Worm (Caenorhabditis elegans) whole organism, mixed stage, embryonic: ENCODE measurements around the gene ZK1010.2.

Source experiments
- M03D4.4 ChIP-seq: sonication (generic microtip); optimal IDR thresholded peaks from 2 replicates; lab custom pipeline; 2017; ENCODE audit warnings: mild to moderate bottlenecking, missing genetic modification characterization, missing compliant biosample characterization
- bed-3 ChIP-seq: fragments of 200-800 bp; sonication (Bioruptor generic); optimal IDR thresholded peaks from 3 replicates; lab custom pipeline; 2018; ENCODE audit warnings: mild to moderate bottlenecking, missing genetic modification characterization, moderate library complexity, missing compliant biosample characterization
- blmp-1 ChIP-seq: fragments of 150-350 bp; optimal IDR thresholded peaks from 2 replicates; lab custom pipeline; 2014; ENCODE audit warnings: missing biosample characterization, missing genetic modification characterization
- ceh-39 ChIP-seq: fragments of 150-350 bp; optimal IDR thresholded peaks from 2 replicates; lab custom pipeline; 2014; ENCODE audit warnings: missing biosample characterization, missing genetic modification characterization
- ceh-43 ChIP-seq: fragments of 200-800 bp; sonication (Bioruptor generic); optimal IDR thresholded peaks from 2 replicates; lab custom pipeline; 2018; ENCODE audit warnings: mild to moderate bottlenecking, missing genetic modification characterization, moderate library complexity, missing compliant biosample characterization
- ceh-83 ChIP-seq: fragments of 200-800 bp; sonication (Bioruptor generic); optimal IDR thresholded peaks from 2 replicates; lab custom pipeline; 2018; ENCODE audit warnings: mild to moderate bottlenecking, missing genetic modification characterization, missing compliant biosample characterization
- ces-1 ChIP-seq: fragments of 150-350 bp; optimal IDR thresholded peaks from 2 replicates; lab custom pipeline; 2014; ENCODE audit warnings: missing biosample characterization, missing genetic modification reagents, missing genetic modification characterization
- cnd-1 ChIP-seq: fragments of 200-800 bp; sonication (Bioruptor generic); optimal IDR thresholded peaks from 2 replicates; lab custom pipeline; 2018; ENCODE audit warnings: mild to moderate bottlenecking, missing genetic modification characterization, missing compliant biosample characterization
- drap-1 ChIP-seq: fragments of 200-800 bp; sonication (Bioruptor generic); optimal IDR thresholded peaks from 3 replicates; lab custom pipeline; 2018; ENCODE audit warnings: mild to moderate bottlenecking, missing genetic modification characterization, missing compliant biosample characterization
- elt-1 ChIP-seq: sonication (generic microtip); optimal IDR thresholded peaks from 2 replicates; lab custom pipeline; 2017; ENCODE audit warnings: missing genetic modification characterization, mild to moderate bottlenecking, missing compliant biosample characterization, antibody characterized with exemption, moderate library complexity, borderline replicate concordance; ENCODE audit not compliant: insufficient read depth
- flh-1 ChIP-seq: fragments of 200-800 bp; sonication (Bioruptor generic); optimal IDR thresholded peaks from 2 replicates; lab custom pipeline; 2018; ENCODE audit warnings: mild to moderate bottlenecking, missing genetic modification characterization, moderate library complexity, missing compliant biosample characterization
- ham-2 ChIP-seq: fragments of 200-800 bp; sonication (Bioruptor generic); optimal IDR thresholded peaks from 2 replicates; lab custom pipeline; 2018; ENCODE audit warnings: mild to moderate bottlenecking, missing genetic modification characterization, missing compliant biosample characterization
- hlh-1 ChIP-seq: fragments of 150-350 bp; optimal IDR thresholded peaks from 2 replicates; lab custom pipeline; 2014; ENCODE audit warnings: missing biosample characterization, missing genetic modification reagents, missing genetic modification characterization
- lin-13 ChIP-seq: fragments of 150-350 bp; optimal IDR thresholded peaks from 2 replicates; lab custom pipeline; 2014; ENCODE audit warnings: missing biosample characterization, missing genetic modification characterization
- lin-32 ChIP-seq: fragments of 200-800 bp; sonication (Bioruptor generic); optimal IDR thresholded peaks from 2 replicates; lab custom pipeline; 2018; ENCODE audit warnings: mild to moderate bottlenecking, missing genetic modification characterization, missing compliant biosample characterization
- lsy-2 ChIP-seq: fragments of 150-350 bp; optimal IDR thresholded peaks from 2 replicates; lab custom pipeline; 2014; ENCODE audit warnings: missing biosample characterization, missing genetic modification characterization
- mab-5 ChIP-seq: fragments of 150-350 bp; optimal IDR thresholded peaks from 2 replicates; lab custom pipeline; 2014; ENCODE audit warnings: missing biosample characterization, missing genetic modification characterization
- mep-1 ChIP-seq: fragments of 150-350 bp; optimal IDR thresholded peaks from 2 replicates; lab custom pipeline; 2017; ENCODE audit warnings: missing biosample characterization, missing genetic modification reagents, missing genetic modification characterization, inconsistent platforms
- mls-2 ChIP-seq: sonication (generic microtip); optimal IDR thresholded peaks from 2 replicates; lab custom pipeline; 2016; ENCODE audit warnings: mild to moderate bottlenecking, missing genetic modification characterization, moderate library complexity, missing compliant biosample characterization
- nhr-2 ChIP-seq: fragments of 150-350 bp; optimal IDR thresholded peaks from 2 replicates; lab custom pipeline; 2014; ENCODE audit warnings: missing biosample characterization, missing genetic modification characterization
- nhr-237 ChIP-seq: fragments of 150-350 bp; optimal IDR thresholded peaks from 2 replicates; lab custom pipeline; 2014; ENCODE audit warnings: missing biosample characterization, missing genetic modification characterization
- nhr-28 ChIP-seq: fragments of 150-350 bp; optimal IDR thresholded peaks from 2 replicates; lab custom pipeline; 2014; ENCODE audit warnings: missing biosample characterization, missing genetic modification characterization
- nhr-76 ChIP-seq: sonication (generic microtip); optimal IDR thresholded peaks from 2 replicates; lab custom pipeline; 2017; ENCODE audit warnings: missing biosample characterization, missing genetic modification characterization
- pha-4 ChIP-seq: fragments of 150-350 bp; optimal IDR thresholded peaks from 2 replicates; lab custom pipeline; 2018; ENCODE audit warnings: missing biosample characterization, missing genetic modification reagents, missing genetic modification characterization
- sem-2 ChIP-seq: fragments of 200-800 bp; sonication (Bioruptor generic); optimal IDR thresholded peaks from 2 replicates; lab custom pipeline; 2018; ENCODE audit warnings: mild to moderate bottlenecking, missing genetic modification characterization, missing compliant biosample characterization
- snpc-4 ChIP-seq: fragments of 150-350 bp; optimal IDR thresholded peaks from 2 replicates; lab custom pipeline; 2014; ENCODE audit warnings: missing biosample characterization, missing genetic modification characterization
- sptf-1 ChIP-seq: sonication (generic microtip); optimal IDR thresholded peaks from 2 replicates; lab custom pipeline; 2017; ENCODE audit warnings: mild to moderate bottlenecking, missing genetic modification characterization, moderate library complexity, missing compliant biosample characterization
- tbx-8 ChIP-seq: fragments of 200-800 bp; sonication (Bioruptor generic); optimal IDR thresholded peaks from 2 replicates; lab custom pipeline; 2018; ENCODE audit warnings: mild to moderate bottlenecking, missing genetic modification characterization, moderate library complexity, missing compliant biosample characterization
- unc-120 ChIP-seq: sonication (generic microtip); optimal IDR thresholded peaks from 2 replicates; lab custom pipeline; 2017; ENCODE audit warnings: missing genetic modification characterization, missing compliant biosample characterization; ENCODE audit not compliant: poor library complexity, severe bottlenecking
- unc-62 ChIP-seq: fragments of 150-350 bp; optimal IDR thresholded peaks from 2 replicates; lab custom pipeline; 2014; ENCODE audit warnings: missing biosample characterization, missing genetic modification reagents, missing genetic modification characterization
- zip-8 ChIP-seq: fragments of 150-350 bp; optimal IDR thresholded peaks from 2 replicates; lab custom pipeline; 2014; ENCODE audit warnings: missing biosample characterization, missing genetic modification characterization
- ztf-11 ChIP-seq: fragments of 150-350 bp; optimal IDR thresholded peaks from 2 replicates; lab custom pipeline; 2014; ENCODE audit warnings: missing biosample characterization, missing genetic modification characterization

The ZK1010.2 gene

ce11 chrIII:12990997-12991396, 13.3 kb upstream of the ZK1010.2 start, which contains the start of gene ZK1010.12:
Gene ZK1010.12 (plus strand): TSS chrIII:12991297.
- TF ChIP-seq nhr-76 (no peak), bed-3 (GFP tag; lab: Kevin White, UChicago) (no peak), mls-2 (tag; lab: Kevin White, UChicago) (no peak), drap-1 (GFP tag; lab: Kevin White, UChicago) (no peak), blmp-1 (tag; lab: Kevin White, UChicago) (no peak), mep-1 (tag; lab: Kevin White, UChicago) (no peak), nhr-28 (tag; lab: Kevin White, UChicago) (no peak), flh-1 (no peak), lsy-2 (tag; lab: Kevin White, UChicago) (no peak), ham-2 (GFP tag; lab: Kevin White, UChicago) (no peak), pha-4 (tag; lab: Kevin White, UChicago) (no peak), tbx-8 (GFP tag; lab: Kevin White, UChicago) (no peak), hlh-1 (tag; lab: Kevin White, UChicago) (no peak), M03D4.4 (tag; lab: Kevin White, UChicago) (no peak)

DNA sequence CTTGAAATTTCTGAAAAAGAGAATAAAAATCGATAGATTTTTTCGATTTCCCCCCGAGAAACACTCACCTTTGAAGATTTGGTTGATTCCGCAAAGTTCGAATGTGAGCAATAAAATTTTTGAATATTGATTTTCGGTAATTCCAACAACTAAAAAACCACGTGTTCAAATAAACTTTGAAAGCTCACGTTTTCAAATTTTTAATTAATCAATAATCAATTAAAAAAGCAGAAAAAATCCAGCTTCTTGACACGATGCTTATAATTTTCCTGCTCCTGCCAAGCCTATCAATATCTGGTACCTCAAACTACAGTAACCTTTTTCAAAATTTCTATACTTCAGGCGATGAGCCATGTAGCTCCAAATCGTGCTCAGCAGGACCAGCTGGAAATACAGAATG, 9.8 kb upstream of the ZK1010.2 start, which contains the start of gene ZK1010.5:
TSS of gene ZK1010.5 (minus strand) at position 101 of the 400 bp plus-strand sequence.
- TF ChIP-seq mls-2 (tag; lab: Kevin White, UChicago) (no peak), ceh-83 (GFP tag; lab: Kevin White, UChicago) (no peak)

ce11 chrIII:12980770-12981169, 3.1 kb upstream of the ZK1010.2 start, which contains the start of gene ZK1010.4:
Gene ZK1010.4 (plus strand): TSS chrIII:12981070.
- TF ChIP-seq mls-2 (tag; lab: Kevin White, UChicago) = no peak
- no peak for TF ChIP-seq M03D4.4 (tag; lab: Kevin White, UChicago)
- no peak for TF ChIP-seq hlh-1 (tag; lab: Kevin White, UChicago)
- no peak for TF ChIP-seq ztf-11 (tag; lab: Kevin White, UChicago)
- no peak for TF ChIP-seq unc-62
- TF ChIP-seq nhr-28 (tag; lab: Kevin White, UChicago) = no peak
- no peak for TF ChIP-seq zip-8 (tag; lab: Kevin White, UChicago)
- TF ChIP-seq cnd-1 = no peak
- TF ChIP-seq ham-2 (GFP tag; lab: Kevin White, UChicago) = no peak
- no peak for TF ChIP-seq nhr-2 (tag; lab: Kevin White, UChicago)
- TF ChIP-seq lin-32 = no peak
- no peak for TF ChIP-seq ceh-43
- TF ChIP-seq mab-5 (tag; lab: Kevin White, UChicago) = no peak
- TF ChIP-seq elt-1 (tag; lab: Kevin White, UChicago) = no peak

ce11 chrIII:12978473-12979174, 962 bp upstream of the ZK1010.2 start, which contains the start of the genes ubq-2 and frg-1:
Gene ubq-2 (minus strand): TSS chrIII:12978523.
Gene frg-1 (plus strand): TSS chrIII:12979162.
- TF ChIP-seq hlh-1 (tag; lab: Kevin White, UChicago) = peak; percentile 11
- no peak for TF ChIP-seq ceh-39 (tag; lab: Kevin White, UChicago)
- TF ChIP-seq lsy-2 (tag; lab: Kevin White, UChicago) = peak; percentile 98
- peak; percentile 71 for TF ChIP-seq nhr-237 (tag; lab: Kevin White, UChicago)
- no peak for TF ChIP-seq ztf-11 (tag; lab: Kevin White, UChicago)
- peak; percentile 19 for TF ChIP-seq mep-1 (tag; lab: Kevin White, UChicago)
- TF ChIP-seq unc-62 = no peak
- TF ChIP-seq pha-4 (tag; lab: Kevin White, UChicago) = peak; percentile 60
- TF ChIP-seq nhr-2 (tag; lab: Kevin White, UChicago) = no peak
- no peak for TF ChIP-seq ceh-83 (GFP tag; lab: Kevin White, UChicago)
- TF ChIP-seq zip-8 (tag; lab: Kevin White, UChicago) = no peak
- peak; percentile 76 for TF ChIP-seq lin-13 (tag; lab: Kevin White, UChicago)
- no peak for TF ChIP-seq tbx-8 (GFP tag; lab: Kevin White, UChicago)
- TF ChIP-seq unc-120 (tag; lab: Kevin White, UChicago) = peak; percentile 12
- peak; percentile 10 for TF ChIP-seq ces-1 (GFP tag; lab: Kevin White, UChicago)
- TF ChIP-seq mls-2 (tag; lab: Kevin White, UChicago) = peak; percentile 10

- TF ChIP-seq lin-13 (tag; lab: Kevin White, UChicago) = no peak
- TF ChIP-seq nhr-28 (tag; lab: Kevin White, UChicago) = no peak
- TF ChIP-seq flh-1 = no peak
- no peak for TF ChIP-seq lsy-2 (tag; lab: Kevin White, UChicago)
- TF ChIP-seq M03D4.4 (tag; lab: Kevin White, UChicago) = no peak
- no peak for TF ChIP-seq ztf-11 (tag; lab: Kevin White, UChicago)
- TF ChIP-seq zip-8 (tag; lab: Kevin White, UChicago) = no peak
- TF ChIP-seq sptf-1 (tag; lab: Kevin White, UChicago) = no peak
- no peak for TF ChIP-seq mab-5 (tag; lab: Kevin White, UChicago)
- no peak for TF ChIP-seq pha-4 (tag; lab: Kevin White, UChicago)
- TF ChIP-seq snpc-4 (tag; lab: Kevin White, UChicago) = no peak
- no peak for TF ChIP-seq ces-1 (GFP tag; lab: Kevin White, UChicago)
- no peak for TF ChIP-seq lin-32
- no peak for TF ChIP-seq blmp-1 (tag; lab: Kevin White, UChicago)
- TF ChIP-seq hlh-1 (tag; lab: Kevin White, UChicago) = no peak
- TF ChIP-seq unc-120 (tag; lab: Kevin White, UChicago) = no peak
- TF ChIP-seq mep-1 (tag; lab: Kevin White, UChicago) = no peak
- TF ChIP-seq ceh-43 = no peak
- TF ChIP-seq sem-2 (GFP tag; lab: Kevin White, UChicago) = no peak
Measured at ce11 chrIII:12972398-12972797, 5.3 kb downstream of the ZK1010.2 start, which contains the start of gene bckd-1A. Gene bckd-1A (minus strand): TSS chrIII:12972498.
